Worm (Caenorhabditis elegans) whole organism, midembryonic: ENCODE measurements around the gene T27A10.2.

Experiments
- ref-1 ChIP-seq: fragments of 200-800 bp; sonication (Bioruptor generic); conservative IDR thresholded peaks from 2 replicates; pipeline ENCODE4 v1.3.6; 2022; ENCODE audit warnings: missing genetic modification reagents, missing genetic modification characterization, missing compliant biosample characterization
- ztf-29 ChIP-seq: fragments of 200-800 bp; sonication (Bioruptor generic); IDR thresholded peaks from 2 replicates; pipeline ENCODE4 v1.3.6; 2022; ENCODE audit warnings: missing genetic modification reagents, missing genetic modification characterization, missing compliant biosample characterization

- TF ChIP-seq ztf-29 (GFP tag; lab: Robert Waterston, UW) (no peak), ref-1 (GFP tag; lab: Robert Waterston, UW) (no peak)
These were observed 21.9 kb upstream of the T27A10.2 start, which contains the start of gene vit-4 for ce11 chrX:3563903-3564302.
